Fruit fly (Drosophila melanogaster): ENCODE results near the gene Ilp7.

Ilp7 gene

dm6 chrX:3679921-3680702, 12.7 kb downstream of the Ilp7 start (continued):
- TF ChIP-seq CG6854 (GFP tag; optimal IDR thresholded peaks at IDR 0.05) (peak; percentile 66), CG11762 (GFP tag; optimal IDR thresholded peaks at IDR 0.05; ENCODE audit: insufficient read depth) (peak; percentile 60), dsx (GFP tag; optimal IDR thresholded peaks at IDR 0.05; ENCODE audit: poor library complexity, severe bottlenecking) (peak; percentile 61), Eip78C (GFP tag) (peak; percentile 89), achi (GFP tag; optimal IDR thresholded peaks at IDR 0.05) (peak; percentile 28), CG16779 (tag; optimal IDR thresholded peaks at IDR 0.05) (peak; percentile 88), Sox14 (GFP tag; optimal IDR thresholded peaks at IDR 0.05) (peak; percentile 57), CG6808 (GFP tag; optimal IDR thresholded peaks at IDR 0.05) (peak; percentile 90), ss (GFP tag; optimal IDR thresholded peaks at IDR 0.05) (peak; percentile 87 to 92), vri (GFP tag; optimal IDR thresholded peaks at IDR 0.05) (peak; percentile 76), CG8319 (GFP tag; optimal IDR thresholded peaks at IDR 0.05) (no peak), CG11294 (GFP tag; IDR thresholded peaks at IDR 0.05) (no peak), CG1621 (tag; optimal IDR thresholded peaks at IDR 0.05) (peak; percentile 36), Hr4 (GFP tag; optimal IDR thresholded peaks at IDR 0.05) (peak; percentile 20), lz (GFP tag; optimal IDR thresholded peaks at IDR 0.05) (peak; percentile 59), CG3032 (tag; optimal IDR thresholded peaks at IDR 0.05) (peak; percentile 39), net (GFP tag; optimal IDR thresholded peaks at IDR 0.05) (peak; percentile 66), Eip75B (GFP tag; optimal IDR thresholded peaks at IDR 0.05) (peak; percentile 48), CG15336 (GFP tag; IDR thresholded peaks at IDR 0.05) (peak; percentile 73), CG34406 (GFP tag; optimal IDR thresholded peaks at IDR 0.05) (peak; percentile 34), OdsH (GFP tag; optimal IDR thresholded peaks at IDR 0.05) (peak; percentile 44), spab (GFP tag; optimal IDR thresholded peaks at IDR 0.05) (peak; percentile 64), cyc (GFP tag; optimal IDR thresholded peaks at IDR 0.05) (peak; percentile 18), salr (GFP tag; optimal IDR thresholded peaks at IDR 0.05) (peak in 1 of 2 experiments; percentile 71), CG7368 (GFP tag; optimal IDR thresholded peaks at IDR 0.05) (peak; percentile 42)

- TF ChIP-seq CG11902 (GFP tag; optimal IDR thresholded peaks at IDR 0.05): peak; percentile 54
- TF ChIP-seq net (GFP tag; optimal IDR thresholded peaks at IDR 0.05): peak; percentile 57
- TF ChIP-seq esn (GFP tag; optimal IDR thresholded peaks at IDR 0.05): peak; percentile 82
- peak; percentile 61 for TF ChIP-seq CG6808 (GFP tag; optimal IDR thresholded peaks at IDR 0.05)
- peak; percentile 77 for TF ChIP-seq OdsH (GFP tag; optimal IDR thresholded peaks at IDR 0.05)
- peak; percentile 50 for TF ChIP-seq CG11762 (GFP tag; optimal IDR thresholded peaks at IDR 0.05; ENCODE audit: insufficient read depth)
- peak; percentile 72 for TF ChIP-seq Sox14 (GFP tag; optimal IDR thresholded peaks at IDR 0.05)
- peak; percentile 40 for TF ChIP-seq dsx (GFP tag; optimal IDR thresholded peaks at IDR 0.05; ENCODE audit: poor library complexity, severe bottlenecking)
- TF ChIP-seq CG6854 (GFP tag; optimal IDR thresholded peaks at IDR 0.05): no peak
- TF ChIP-seq CG7368 (GFP tag; optimal IDR thresholded peaks at IDR 0.05): peak; percentile 22
- TF ChIP-seq ss (GFP tag; optimal IDR thresholded peaks at IDR 0.05): peak; percentile 36 to 77
- peak; percentile 7 for TF ChIP-seq Lpt (GFP tag; optimal IDR thresholded peaks at IDR 0.05)
- peak; percentile 63 for TF ChIP-seq CG10631 (GFP tag; optimal IDR thresholded peaks at IDR 0.05)
- peak; percentile 38; the same call in 2 of the 3 replicates for TF ChIP-seq CG6163 (GFP tag; IDR thresholded peaks at IDR 0.05)
- no peak for TF ChIP-seq CG9139 (GFP tag; optimal IDR thresholded peaks at IDR 0.05)
- peak; percentile 75 for TF ChIP-seq svp (GFP tag)
- peak; percentile 59 for TF ChIP-seq Ets21C (GFP tag; optimal IDR thresholded peaks at IDR 0.05)
- no peak for TF ChIP-seq dac (GFP tag; optimal IDR thresholded peaks at IDR 0.05)
- peak; percentile 68 for TF ChIP-seq CG3032 (tag; optimal IDR thresholded peaks at IDR 0.05)
- no peak for TF ChIP-seq Blimp-1 (GFP tag; optimal IDR thresholded peaks at IDR 0.05)
- TF ChIP-seq cyc (GFP tag; optimal IDR thresholded peaks at IDR 0.05): peak; percentile 67
- TF ChIP-seq CG8632 (GFP tag; optimal IDR thresholded peaks at IDR 0.05): peak; percentile 71
- peak; percentile 62 for TF ChIP-seq CG8119 (GFP tag; IDR thresholded peaks at IDR 0.05)
- TF ChIP-seq salr (GFP tag; optimal IDR thresholded peaks at IDR 0.05): peak; percentile 30 to 66
- peak; percentile 67 for TF ChIP-seq CG32006 (GFP tag; optimal IDR thresholded peaks at IDR 0.05)
- TF ChIP-seq Smox (GFP tag; optimal IDR thresholded peaks at IDR 0.05): peak; percentile 78
- TF ChIP-seq spab (GFP tag; optimal IDR thresholded peaks at IDR 0.05): peak; percentile 42
- TF ChIP-seq Sox102F (GFP tag; optimal IDR thresholded peaks at IDR 0.05): peak; percentile 71
- peak; percentile 81 for TF ChIP-seq acj6 (GFP tag; optimal IDR thresholded peaks at IDR 0.05)
- peak; percentile 80 for TF ChIP-seq Met (GFP tag; optimal IDR thresholded peaks at IDR 0.05)
- peak; percentile 56 for TF ChIP-seq CG16779 (tag; optimal IDR thresholded peaks at IDR 0.05)
- TF ChIP-seq CG1621 (tag; optimal IDR thresholded peaks at IDR 0.05): peak; percentile 48
- TF ChIP-seq Eip78C (GFP tag): peak; percentile 94
- peak; percentile 59 for TF ChIP-seq Ets96B (tag; optimal IDR thresholded peaks at IDR 0.05)
- no peak; the same call in 1 of the 2 replicates for TF ChIP-seq Gug (GFP tag; IDR thresholded peaks at IDR 0.05)
- peak; percentile 77 for TF ChIP-seq Hr39 (GFP tag; optimal IDR thresholded peaks at IDR 0.05)
Observed at dm6 chrX:3680703-3681270, 13.4 kb downstream of the Ilp7 start.
